Worm (Caenorhabditis elegans) whole organism, mixed stage, embryonic: ENCODE results near the gene K02D3.2.

Experiments
- blmp-1 ChIP-seq: fragments of 150-350 bp; optimal IDR thresholded peaks from 2 replicates; lab custom pipeline; 2014; ENCODE audit warnings: missing biosample characterization, missing genetic modification characterization
- ces-1 ChIP-seq: fragments of 150-350 bp; optimal IDR thresholded peaks from 2 replicates; lab custom pipeline; 2014; ENCODE audit warnings: missing biosample characterization, missing genetic modification reagents, missing genetic modification characterization
- elt-3 ChIP-seq: fragments of 150-350 bp; optimal IDR thresholded peaks from 2 replicates; lab custom pipeline; 2014; ENCODE audit warnings: missing biosample characterization, missing genetic modification characterization
- zip-8 ChIP-seq: fragments of 150-350 bp; optimal IDR thresholded peaks from 2 replicates; lab custom pipeline; 2014; ENCODE audit warnings: missing biosample characterization, missing genetic modification characterization

DNA sequence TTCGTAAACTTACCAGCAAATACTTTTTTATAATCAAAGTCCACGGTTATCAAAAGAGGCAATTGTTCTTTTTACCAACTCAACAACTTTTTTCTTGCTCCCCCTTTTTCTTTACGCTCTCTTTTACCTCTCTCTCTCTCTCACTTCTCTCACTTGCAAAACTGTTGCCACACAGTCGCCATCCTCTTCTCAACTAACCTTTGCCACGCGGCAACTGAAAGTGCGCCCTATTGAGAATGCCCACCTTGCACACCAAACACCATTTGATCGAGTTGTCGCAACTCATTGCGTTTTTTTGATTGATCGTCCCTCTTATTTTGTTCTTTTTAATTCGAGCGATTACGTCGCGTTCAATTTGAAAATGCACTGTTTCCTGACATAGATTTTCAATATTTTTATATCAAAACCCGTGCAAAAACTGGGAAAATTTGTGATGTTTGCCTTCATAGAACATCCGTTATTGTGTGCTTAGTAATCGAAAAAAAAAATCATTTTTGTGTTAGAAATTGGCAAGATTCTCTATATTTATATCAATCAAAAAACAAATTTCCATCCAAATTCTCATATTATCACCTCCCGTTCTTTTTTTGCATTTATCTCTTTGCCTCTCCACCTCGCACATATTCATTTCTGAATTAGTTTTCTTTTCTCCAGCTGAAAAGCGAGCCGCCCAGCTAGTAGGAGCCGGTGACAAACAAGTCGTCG lies 35.0 kb upstream of the K02D3.2 start, which contains the start of gene nhr-71:
- TF ChIP-seq ces-1 (GFP tag; lab: Kevin White, UChicago) (no peak), elt-3 (tag; lab: Kevin White, UChicago) (no peak), blmp-1 (tag; lab: Kevin White, UChicago) (no peak), zip-8 (tag; lab: Kevin White, UChicago) (no peak)
